Fruit fly (Drosophila melanogaster): Measurements from ENCODE around the gene Lsp1gamma.

- no peak for TF ChIP-seq CG8478 (optimal IDR thresholded peaks at IDR 0.05)
- no peak for TF ChIP-seq CTCF (optimal IDR thresholded peaks at IDR 0.05)
These were observed 9.7 kb upstream of the Lsp1gamma start for dm6 chr3L:56532-56931.

Data from S2 (cell line).